In the genomic region with DNA sequence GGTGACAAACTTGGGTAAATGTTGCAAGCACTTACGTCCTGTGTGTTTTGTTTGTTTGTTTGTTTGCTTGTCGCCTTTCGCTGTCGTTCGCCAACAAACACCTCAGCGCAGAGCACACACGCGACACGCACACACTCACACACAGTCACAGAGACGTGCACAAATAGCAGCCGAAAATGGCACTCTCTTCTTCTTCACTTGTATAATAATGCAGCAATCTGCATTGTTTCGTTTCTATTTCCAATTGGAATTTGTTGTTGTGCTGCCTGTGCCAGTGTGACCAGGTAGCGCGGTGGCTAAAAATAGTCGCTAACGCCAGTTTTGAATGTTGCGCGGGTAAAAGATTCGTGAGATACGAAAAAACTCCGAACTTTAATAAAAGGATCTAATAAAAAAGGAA, we compare ENCODE assay signal across 4 fruit fly cellular contexts.
TF ChIP-seq lines count a peak whose summit lies in the region.

A gene (minus strand): TSS at position 257 of the 400 bp plus-strand sequence.

- TF ChIP-seq CTCF in whole organism, embryonic (GFP tag; optimal IDR thresholded peaks at IDR 0.05; lab: Kevin White, UChicago): no peak

TF ChIP-seq in whole organism, adult, 20 proteins besides CTCF, POLR2A, EP300 and RAD21:
- TF ChIP-seq bab1 (GFP tag; optimal IDR thresholded peaks at IDR 0.05; lab: Kevin White, UChicago) (no peak), tj (GFP tag; optimal IDR thresholded peaks at IDR 0.05; lab: Kevin White, UChicago) (peak; percentile 28)

TF ChIP-seq in whole organism, embryonic, 481 proteins besides CTCF, POLR2A, EP300 and RAD21 (continues in another document):
- no peak for TF ChIP-seq H2.0 (GFP tag; IDR thresholded peaks at IDR 0.05; lab: Robert Waterston, UW)
- no peak for TF ChIP-seq Xbp1 (GFP tag; optimal IDR thresholded peaks at IDR 0.05; lab: Kevin White, UChicago)
- peak; percentile 60 to 92 for TF ChIP-seq insv (GFP tag; optimal IDR thresholded peaks at IDR 0.05; lab: Kevin White, UChicago)
- TF ChIP-seq HLH3B (GFP tag; IDR thresholded peaks at IDR 0.05; lab: Robert Waterston, UW): no peak
- no peak for TF ChIP-seq Side (GFP tag; optimal IDR thresholded peaks at IDR 0.05; lab: Kevin White, UChicago)
- TF ChIP-seq CG1792 (GFP tag; optimal IDR thresholded peaks at IDR 0.05; lab: Kevin White, UChicago): no peak
- TF ChIP-seq Aef1 (GFP tag; IDR thresholded peaks at IDR 0.05; lab: Robert Waterston, UW): peak; percentile 34; the same call in 1 of the 3 replicates
- TF ChIP-seq dati (GFP tag; IDR thresholded peaks at IDR 0.05; lab: Robert Waterston, UW): no peak
- no peak for TF ChIP-seq CG11723 (GFP tag; optimal IDR thresholded peaks at IDR 0.05; lab: Kevin White, UChicago)
- no peak for TF ChIP-seq NK7.1 (GFP tag; optimal IDR thresholded peaks at IDR 0.05; lab: Kevin White, UChicago)
- no peak for TF ChIP-seq D19A (tag; optimal IDR thresholded peaks at IDR 0.05; lab: Kevin White, UChicago)
- TF ChIP-seq CG12155 (GFP tag; optimal IDR thresholded peaks at IDR 0.05; lab: Kevin White, UChicago): no peak
- no peak for TF ChIP-seq al (GFP tag; IDR thresholded peaks at IDR 0.05; lab: Robert Waterston, UW)
- TF ChIP-seq NC2β (GFP tag; optimal IDR thresholded peaks at IDR 0.05; lab: Kevin White, UChicago): no peak
- no peak for TF ChIP-seq Lpt (GFP tag; optimal IDR thresholded peaks at IDR 0.05; lab: Kevin White, UChicago)
- no peak for TF ChIP-seq nom (GFP tag; optimal IDR thresholded peaks at IDR 0.05; lab: Kevin White, UChicago)
- no peak for TF ChIP-seq Chrac-16 (GFP tag; optimal IDR thresholded peaks at IDR 0.05; lab: Kevin White, UChicago)
- TF ChIP-seq Stat92E (GFP tag; optimal IDR thresholded peaks at IDR 0.05; lab: Kevin White, UChicago): no peak
- no peak for TF ChIP-seq yki (optimal IDR thresholded peaks at IDR 0.05; lab: Kevin White, UChicago)
- no peak for TF ChIP-seq CG2116 (GFP tag; optimal IDR thresholded peaks at IDR 0.05; lab: Kevin White, UChicago)
- TF ChIP-seq CG8478 (optimal IDR thresholded peaks at IDR 0.05; lab: Kevin White, UChicago): no peak
- peak; percentile 76 for TF ChIP-seq Dp (GFP tag; optimal IDR thresholded peaks at IDR 0.05; lab: Kevin White, UChicago)
- no peak for TF ChIP-seq scrt (GFP tag; optimal IDR thresholded peaks at IDR 0.05; lab: Kevin White, UChicago)
- TF ChIP-seq Vsx1 (GFP tag; optimal IDR thresholded peaks at IDR 0.05; lab: Kevin White, UChicago): no peak
- TF ChIP-seq Med (GFP tag; lab: Kevin White, UChicago): peak; percentile 59
- TF ChIP-seq YL-1 (GFP tag; optimal IDR thresholded peaks at IDR 0.05; lab: Kevin White, UChicago): no peak
- no peak for TF ChIP-seq ab (GFP tag; optimal IDR thresholded peaks at IDR 0.05; lab: Kevin White, UChicago)
- TF ChIP-seq Dll (GFP tag; IDR thresholded peaks at IDR 0.05; lab: Robert Waterston, UW; ENCODE audit: partially characterized antibody): no peak
- no peak for TF ChIP-seq BtbVII (GFP tag; optimal IDR thresholded peaks at IDR 0.05; lab: Kevin White, UChicago)

TF ChIP-seq in whole organism, prepupa, 60 proteins besides CTCF, POLR2A, EP300 and RAD21:
- TF ChIP-seq CG8119 (GFP tag; IDR thresholded peaks at IDR 0.05; lab: Robert Waterston, UW) (peak; percentile 19; the same call in 1 of the 3 replicates), svp (GFP tag; lab: Kevin White, UChicago) (no peak), OdsH (GFP tag; optimal IDR thresholded peaks at IDR 0.05; lab: Kevin White, UChicago) (no peak), Eip93F (GFP tag; optimal IDR thresholded peaks at IDR 0.05; lab: Kevin White, UChicago) (no peak), CG6276 (GFP tag; optimal IDR thresholded peaks at IDR 0.05; lab: Kevin White, UChicago) (no peak), Hr38 (GFP tag; optimal IDR thresholded peaks at IDR 0.05; lab: Kevin White, UChicago) (no peak), CG6808 (GFP tag; optimal IDR thresholded peaks at IDR 0.05; lab: Kevin White, UChicago) (no peak), Sox102F (GFP tag; optimal IDR thresholded peaks at IDR 0.05; lab: Kevin White, UChicago) (no peak), vri (GFP tag; optimal IDR thresholded peaks at IDR 0.05; lab: Kevin White, UChicago) (peak; percentile 29), acj6 (GFP tag; optimal IDR thresholded peaks at IDR 0.05; lab: Kevin White, UChicago) (no peak), Eip78C (GFP tag; lab: Kevin White, UChicago) (peak; percentile 40), ss (GFP tag; optimal IDR thresholded peaks at IDR 0.05; lab: Kevin White, UChicago) (no peak)
TF ChIP-seq in whole organism, prepupa: peak in this region for 3.

TF ChIP-seq in whole organism, wandering third instar larva, 38 proteins besides CTCF, POLR2A, EP300 and RAD21:
- no peak for TF ChIP-seq Rel (GFP tag; optimal IDR thresholded peaks at IDR 0.05; lab: Kevin White, UChicago)
- TF ChIP-seq Rel (tag; optimal IDR thresholded peaks at IDR 0.05; lab: Kevin White, UChicago): peak; percentile 20
- TF ChIP-seq Dif (GFP tag; optimal IDR thresholded peaks at IDR 0.05; lab: Kevin White, UChicago; ENCODE audit: partially characterized antibody): no peak
TF ChIP-seq in whole organism, wandering third instar larva: peak in this region for 1.
